Worm (Caenorhabditis elegans) whole organism, L3 larva: ENCODE results near the gene srg-25.

Experiments used
- ama-1 ChIP-seq: fragments of 150-350 bp; optimal IDR thresholded peaks from 2 replicates; lab custom pipeline; 2018
- ceh-16 ChIP-seq: sonication (generic microtip); optimal IDR thresholded peaks from 2 replicates; lab custom pipeline; 2017; ENCODE audit warnings: missing biosample characterization, missing genetic modification characterization
- egl-27 ChIP-seq: sonication (generic microtip); optimal IDR thresholded peaks from 4 replicates; lab custom pipeline; 2017; ENCODE audit warnings: missing biosample characterization, missing genetic modification reagents, missing genetic modification characterization
- fkh-10 ChIP-seq: sonication (generic microtip); optimal IDR thresholded peaks from 2 replicates; lab custom pipeline; 2017; ENCODE audit warnings: missing biosample characterization, missing genetic modification reagents, missing genetic modification characterization
- mdl-1 ChIP-seq: fragments of 150-350 bp; optimal IDR thresholded peaks from 2 replicates; lab custom pipeline; 2014; ENCODE audit warnings: missing biosample characterization, missing genetic modification characterization
- nhr-237 ChIP-seq: fragments of 150-350 bp; optimal IDR thresholded peaks from 2 replicates; lab custom pipeline; 2014; ENCODE audit warnings: missing biosample characterization, missing genetic modification characterization
- pha-4 ChIP-seq: fragments of 150-350 bp; optimal IDR thresholded peaks from 2 replicates; lab custom pipeline; 2014; ENCODE audit warnings: missing biosample characterization, missing genetic modification reagents, missing genetic modification characterization
- tbx-2 ChIP-seq: sonication (generic microtip); optimal IDR thresholded peaks from 2 replicates; lab custom pipeline; 2016; ENCODE audit warnings: mild to moderate bottlenecking, missing genetic modification characterization, missing compliant biosample characterization
- ztf-4 ChIP-seq: fragments of 150-350 bp; optimal IDR thresholded peaks from 2 replicates; lab custom pipeline; 2014; ENCODE audit warnings: missing biosample characterization, missing genetic modification characterization

ce11 chrV:5324566-5324965 lies 20.8 kb downstream of the srg-25 start, which contains the start of gene ceh-33:
- TF ChIP-seq ama-1 (lab: Kevin White, UChicago) (no peak), mdl-1 (tag; lab: Kevin White, UChicago) (no peak), egl-27 (tag; lab: Kevin White, UChicago) (no peak), nhr-237 (no peak), ztf-4 (tag; lab: Kevin White, UChicago) (no peak), pha-4 (tag; lab: Kevin White, UChicago) (no peak), fkh-10 (GFP tag; lab: Kevin White, UChicago) (no peak), ceh-16 (tag; lab: Kevin White, UChicago) (no peak), tbx-2 (tag; lab: Kevin White, UChicago) (no peak)
